Fruit fly (Drosophila melanogaster): Measurements from ENCODE around the gene Dab.

DNA sequence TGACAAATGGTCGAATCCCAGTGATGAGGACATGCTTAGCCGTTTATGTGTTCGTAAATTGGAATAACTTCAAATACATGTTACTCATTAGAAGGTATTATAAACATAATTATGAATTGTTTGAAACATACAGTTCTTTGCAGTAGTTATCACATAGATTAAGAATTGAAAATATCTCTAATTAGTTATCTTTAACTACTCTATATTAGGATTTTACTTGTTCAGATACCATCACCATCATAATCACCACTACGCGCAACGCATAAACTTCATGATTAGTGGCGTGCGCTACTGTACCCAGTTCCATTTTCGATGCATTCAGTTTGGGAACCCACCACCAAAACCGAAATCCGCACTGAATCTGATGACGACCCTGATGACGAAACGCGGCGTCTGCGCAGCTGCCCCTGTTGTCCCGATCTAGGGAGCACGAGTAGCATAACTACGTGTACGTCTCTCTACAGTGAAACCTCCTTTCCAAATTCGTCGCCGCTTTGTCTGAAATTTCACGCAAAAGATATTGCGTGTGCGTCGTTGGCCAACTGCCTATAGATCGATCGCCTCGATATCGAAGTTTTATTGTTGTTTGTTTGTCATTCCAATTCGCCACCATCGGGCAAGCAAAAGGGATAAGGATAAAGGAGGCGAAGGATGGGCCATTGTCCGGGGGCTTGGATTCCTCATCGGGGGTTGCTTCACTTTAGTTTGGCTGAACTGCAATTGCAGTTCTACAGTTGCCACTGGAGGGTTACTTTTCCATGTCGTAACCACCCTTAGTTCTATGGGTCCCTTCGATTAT lies 32.2 kb downstream of the Dab start:
- no peak for TF ChIP-seq CG12605 (GFP tag; IDR thresholded peaks at IDR 0.05)
- TF ChIP-seq EcR (GFP tag; optimal IDR thresholded peaks at IDR 0.05), result no peak
- TF ChIP-seq CG14655 (GFP tag; optimal IDR thresholded peaks at IDR 0.05), result no peak
- no peak for TF ChIP-seq CG8159 (tag; optimal IDR thresholded peaks at IDR 0.05)
- TF ChIP-seq CG32121 (GFP tag; IDR thresholded peaks at IDR 0.05), result no peak
- TF ChIP-seq CG8301 (tag; optimal IDR thresholded peaks at IDR 0.05), result no peak
